Fruit fly (Drosophila melanogaster) whole organism, embryonic: ENCODE results near the gene ry.
A peak's percentile ranks its signal among the peaks of the same experiment; 100 is the strongest.

Experiments
- Adf1 ChIP-seq: fragments of 200-800 bp; sonication (Bioruptor generic); IDR thresholded peaks from 2 replicates; pipeline ENCODE4 v1.3.6; 2022; ENCODE audit warnings: missing biosample characterization, missing genetic modification characterization
- Atf-2 ChIP-seq: fragments of 200-800 bp; sonication (Bioruptor generic); optimal IDR thresholded peaks from 2 replicates; lab custom pipeline; 2016; ENCODE audit warnings: missing biosample characterization, missing genetic modification characterization
- Awh ChIP-seq: fragments of 200-800 bp; sonication (Bioruptor generic); IDR thresholded peaks from 2 replicates; pipeline ENCODE4, ENCODE4 v1.3.6; 2022; ENCODE audit warnings: missing biosample characterization, missing genetic modification characterization
- BtbVII ChIP-seq: fragments of 200-800 bp; sonication (Bioruptor generic); optimal IDR thresholded peaks from 3 replicates; lab custom pipeline; 2017; ENCODE audit warnings: missing biosample characterization, mild to moderate bottlenecking, missing genetic modification characterization
- CG11093 ChIP-seq: fragments of 200-800 bp; sonication (Bioruptor generic); IDR thresholded peaks from 3 replicates; pipeline ENCODE4 v1.3.6; 2022; ENCODE audit warnings: missing biosample characterization, missing genetic modification characterization
- CG12155 ChIP-seq: fragments of 200-800 bp; sonication (Bioruptor generic); optimal IDR thresholded peaks from 3 replicates; lab custom pipeline; 2016; ENCODE audit warnings: missing biosample characterization, missing genetic modification characterization
- CG14965 ChIP-seq: fragments of 200-800 bp; sonication (Bioruptor generic); optimal IDR thresholded peaks from 2 replicates; lab custom pipeline; 2016; ENCODE audit warnings: missing biosample characterization, missing genetic modification characterization, borderline replicate concordance
- CG1602 ChIP-seq: fragments of 200-800 bp; sonication (Bioruptor generic); optimal IDR thresholded peaks from 3 replicates; lab custom pipeline; 2016; ENCODE audit warnings: missing biosample characterization, missing genetic modification characterization
- CG18476 ChIP-seq: fragments of 200-800 bp; sonication (Bioruptor generic); optimal IDR thresholded peaks from 2 replicates; lab custom pipeline; 2016; ENCODE audit warnings: missing biosample characterization, mild to moderate bottlenecking, missing genetic modification characterization
- CG31365 ChIP-seq: fragments of 200-800 bp; sonication (Bioruptor generic); optimal IDR thresholded peaks from 2 replicates; lab custom pipeline; 2018; ENCODE audit warnings: missing biosample characterization, mild to moderate bottlenecking, missing genetic modification characterization
- CG32532 ChIP-seq: fragments of 200-800 bp; sonication (Bioruptor generic); IDR thresholded peaks from 2 replicates; pipeline ENCODE4 v1.3.6; 2022; ENCODE audit warnings: missing biosample characterization, missing genetic modification characterization
- CG3407 ChIP-seq: fragments of 200-800 bp; sonication (Bioruptor generic); optimal IDR thresholded peaks from 2 replicates; lab custom pipeline; 2018; ENCODE audit warnings: missing biosample characterization, mild to moderate bottlenecking, missing genetic modification characterization
- CG3726 ChIP-seq: fragments of 200-800 bp; sonication (Bioruptor generic); IDR thresholded peaks from 3 replicates; pipeline ENCODE4, ENCODE4 v1.3.6; 2022; ENCODE audit warnings: missing biosample characterization, missing genetic modification characterization
- CG4424 ChIP-seq: fragments of 200-800 bp; sonication (Bioruptor generic); optimal IDR thresholded peaks from 3 replicates; lab custom pipeline; 2016; ENCODE audit warnings: missing biosample characterization, missing genetic modification characterization
- CG6683 ChIP-seq: fragments of 200-800 bp; sonication (Bioruptor generic); optimal IDR thresholded peaks from 2 replicates; lab custom pipeline; 2017; ENCODE audit warnings: missing biosample characterization, mild to moderate bottlenecking, missing genetic modification characterization, missing genetic modification reagents
- D19A ChIP-seq: fragments of 200-800 bp; optimal IDR thresholded peaks from 3 replicates; lab custom pipeline; 2019; ENCODE audit warnings: missing biosample characterization, mild to moderate bottlenecking, missing genetic modification characterization, moderate library complexity
- D19B ChIP-seq: fragments of 200-800 bp; sonication (Bioruptor generic); optimal IDR thresholded peaks from 2 replicates; lab custom pipeline; 2017; ENCODE audit warnings: missing biosample characterization, mild to moderate bottlenecking, missing genetic modification characterization
- Doc2 ChIP-seq: fragments of 200-800 bp; sonication (Bioruptor generic); IDR thresholded peaks from 2 replicates; pipeline ENCODE4 v1.3.6; 2022; ENCODE audit warnings: missing biosample characterization, missing genetic modification characterization
- E2f1 ChIP-seq: fragments of 200-800 bp; sonication (Bioruptor generic); IDR thresholded peaks from 2 replicates; pipeline ENCODE4 v1.3.6; 2022; ENCODE audit warnings: missing biosample characterization, missing genetic modification characterization
- Hmx ChIP-seq: fragments of 200-800 bp; sonication (Bioruptor generic); optimal IDR thresholded peaks from 2 replicates; lab custom pipeline; 2016; ENCODE audit warnings: missing biosample characterization, missing genetic modification characterization
- Hsf ChIP-seq: fragments of 200-800 bp; sonication (Bioruptor generic); optimal IDR thresholded peaks from 3 replicates; lab custom pipeline; 2016; ENCODE audit warnings: missing biosample characterization, missing genetic modification characterization
- Med ChIP-seq: fragments of 200-800 bp; sonication (Bioruptor generic); peaks from one replicate; lab custom pipeline; 2016; ENCODE audit warnings: missing biosample characterization, missing genetic modification characterization, mild to moderate bottlenecking, inconsistent platforms, moderate library complexity
- NfI ChIP-seq: fragments of 200-800 bp; sonication (Bioruptor generic); optimal IDR thresholded peaks from 3 replicates; lab custom pipeline; 2018; ENCODE audit warnings: missing biosample characterization, mild to moderate bottlenecking, missing genetic modification characterization, moderate library complexity
- Opbp ChIP-seq: fragments of 200-800 bp; sonication (Bioruptor generic); IDR thresholded peaks from 3 replicates; pipeline ENCODE4 v1.3.6; 2022; ENCODE audit warnings: missing biosample characterization, missing genetic modification characterization; ENCODE audit not compliant: partially characterized antibody
- Sox102F ChIP-seq: fragments of 200-800 bp; sonication (Bioruptor generic); optimal IDR thresholded peaks from 2 replicates; lab custom pipeline; 2018; ENCODE audit warnings: missing biosample characterization, mild to moderate bottlenecking, missing genetic modification characterization, moderate library complexity
- Ssrp ChIP-seq: fragments of 200-800 bp; sonication (Bioruptor generic); optimal IDR thresholded peaks from 2 replicates; lab custom pipeline; 2018; ENCODE audit warnings: missing biosample characterization, mild to moderate bottlenecking, missing genetic modification characterization, moderate library complexity
- Xbp1 ChIP-seq: fragments of 200-800 bp; sonication (Bioruptor generic); optimal IDR thresholded peaks from 3 replicates; lab custom pipeline; 2016; ENCODE audit warnings: missing biosample characterization, mild to moderate bottlenecking, missing genetic modification characterization
- al ChIP-seq: fragments of 200-800 bp; sonication (Bioruptor generic); IDR thresholded peaks from 2 replicates; pipeline ENCODE4 v1.3.6; 2022; ENCODE audit warnings: missing biosample characterization, missing genetic modification characterization
- caup ChIP-seq: fragments of 200-800 bp; sonication (Bioruptor generic); optimal IDR thresholded peaks from 3 replicates; lab custom pipeline; 2017; ENCODE audit warnings: missing biosample characterization, mild to moderate bottlenecking, missing genetic modification characterization, moderate library complexity; ENCODE audit not compliant: severe bottlenecking
- chif ChIP-seq, 2 experiments: fragments of 200-800 bp; sonication (Bioruptor generic); optimal IDR thresholded peaks; 3 replicates each; lab custom pipeline; 2016; ENCODE audit warnings: missing biosample characterization in 2 of 2, missing genetic modification characterization in 2 of 2
- crc ChIP-seq: fragments of 200-800 bp; sonication (Bioruptor generic); optimal IDR thresholded peaks from 2 replicates; lab custom pipeline; 2016; ENCODE audit warnings: missing biosample characterization, missing genetic modification characterization
- da ChIP-seq: fragments of 200-800 bp; sonication (Bioruptor generic); optimal IDR thresholded peaks from 2 replicates; lab custom pipeline; 2016; ENCODE audit warnings: missing biosample characterization, missing genetic modification characterization
- fd96Cb ChIP-seq: fragments of 200-800 bp; sonication (Bioruptor generic); optimal IDR thresholded peaks from 2 replicates; lab custom pipeline; 2018; ENCODE audit warnings: missing biosample characterization, mild to moderate bottlenecking, missing genetic modification characterization, moderate library complexity
- gce ChIP-seq: fragments of 200-800 bp; sonication (Bioruptor generic); IDR thresholded peaks from 3 replicates; pipeline ENCODE4 v1.3.6; 2022; ENCODE audit warnings: missing biosample characterization, missing genetic modification characterization
- gfzf ChIP-seq: fragments of 200-800 bp; sonication (Bioruptor generic); optimal IDR thresholded peaks from 2 replicates; lab custom pipeline; 2016; ENCODE audit warnings: missing biosample characterization, mild to moderate bottlenecking, missing genetic modification characterization, moderate library complexity
- gt ChIP-seq: fragments of 200-800 bp; sonication (Bioruptor generic); IDR thresholded peaks from 2 replicates; pipeline ENCODE4 v1.3.6; 2022; ENCODE audit warnings: missing biosample characterization, missing genetic modification characterization
- h ChIP-seq: fragments of >200 bp; optimal IDR thresholded peaks from 2 replicates; lab custom pipeline; 2017
- her ChIP-seq: fragments of 200-800 bp; sonication (Bioruptor generic); optimal IDR thresholded peaks from 2 replicates; lab custom pipeline; 2016; ENCODE audit warnings: missing biosample characterization, missing genetic modification characterization
- hkb ChIP-seq, 2 experiments: fragments of 200-800 bp in 1 of 2; fragments of >200 bp in 1 of 2; sonication (Bioruptor generic) in 1 of 2; IDR thresholded peaks in 1 of 2; optimal IDR thresholded peaks in 1 of 2; 2 replicates each; pipeline versions ENCODE4 v1.3.6 to Lab custom; 2017 to 2022; ENCODE audit warnings: missing biosample characterization in 1 of 2, missing genetic modification characterization in 1 of 2
- inv ChIP-seq: fragments of 200-800 bp; sonication (Bioruptor generic); IDR thresholded peaks from 2 replicates; pipeline ENCODE4 v1.3.6; 2022; ENCODE audit warnings: missing biosample characterization, missing genetic modification characterization; ENCODE audit not compliant: partially characterized antibody
- kay ChIP-seq: fragments of 200-800 bp; sonication (Bioruptor generic); optimal IDR thresholded peaks from 2 replicates; lab custom pipeline; 2016; ENCODE audit warnings: missing biosample characterization, missing genetic modification characterization
- lbe ChIP-seq: fragments of 200-800 bp; sonication (Bioruptor generic); optimal IDR thresholded peaks from 2 replicates; lab custom pipeline; 2016; ENCODE audit warnings: missing biosample characterization, mild to moderate bottlenecking, missing genetic modification characterization
- nom ChIP-seq: fragments of 200-800 bp; sonication (Bioruptor generic); optimal IDR thresholded peaks from 2 replicates; lab custom pipeline; 2017; ENCODE audit warnings: missing biosample characterization, missing genetic modification characterization, mild to moderate bottlenecking, moderate library complexity, missing genetic modification reagents
- onecut ChIP-seq: fragments of 200-800 bp; sonication (Bioruptor generic); IDR thresholded peaks from 2 replicates; pipeline ENCODE4 v1.3.6; 2022; ENCODE audit warnings: missing biosample characterization, missing genetic modification characterization
- psq ChIP-seq: fragments of 200-800 bp; sonication (Bioruptor generic); optimal IDR thresholded peaks from 2 replicates; lab custom pipeline; 2017; ENCODE audit warnings: missing biosample characterization, missing genetic modification characterization
- run ChIP-seq: fragments of 200-800 bp; sonication (Bioruptor generic); optimal IDR thresholded peaks from 3 replicates; lab custom pipeline; 2018; ENCODE audit warnings: missing biosample characterization, mild to moderate bottlenecking, missing genetic modification characterization
- slbo ChIP-seq: fragments of 200-800 bp; sonication (Bioruptor generic); IDR thresholded peaks from 2 replicates; pipeline ENCODE4 v1.3.6; 2022; ENCODE audit warnings: missing biosample characterization, missing genetic modification characterization
- sna ChIP-seq: fragments of 200-800 bp; sonication (Bioruptor generic); IDR thresholded peaks from 2 replicates; pipeline ENCODE4 v1.3.6; 2022; ENCODE audit warnings: missing biosample characterization, missing genetic modification characterization; ENCODE audit not compliant: partially characterized antibody
- ttk ChIP-seq: fragments of 200-800 bp; sonication (Bioruptor generic); IDR thresholded peaks from 2 replicates; pipeline ENCODE4 v2.1.2; 2022; ENCODE audit warnings: missing biosample characterization, missing genetic modification characterization
- usp ChIP-seq: fragments of >200 bp; optimal IDR thresholded peaks from 2 replicates; lab custom pipeline; 2017; ENCODE audit warnings: missing biosample characterization, missing genetic modification characterization

The ry gene

dm6 chr3R:12985828-12986530 lies 46.3 kb upstream of the ry start, which contains the start of gene CG31342 (continued):
- TF ChIP-seq ttk (GFP tag; lab: Robert Waterston, UW): no peak
- TF ChIP-seq gfzf (GFP tag; lab: Kevin White, UChicago): peak; percentile 30
- peak; percentile 32; the same call in 1 of the 2 replicates for TF ChIP-seq inv (GFP tag; lab: Robert Waterston, UW)
- no peak for TF ChIP-seq lbe (GFP tag; lab: Kevin White, UChicago)
- peak in 1 of 2 experiments; percentile 23 for TF ChIP-seq chif (GFP tag; optimal IDR thresholded peaks at IDR 0.05; lab: Kevin White, UChicago)
- no peak for TF ChIP-seq Atf-2
- TF ChIP-seq hkb (optimal IDR thresholded peaks at IDR 0.05; lab: Kevin White, UChicago): no peak
- peak; percentile 40; the same call in 1 of the 2 replicates for TF ChIP-seq hkb (GFP tag; IDR thresholded peaks at IDR 0.05; lab: Robert Waterston, UW)
- no peak for TF ChIP-seq CG6683 (GFP tag; lab: Kevin White, UChicago)
- no peak for TF ChIP-seq E2f1 (GFP tag; lab: Robert Waterston, UW)
- TF ChIP-seq Doc2 (GFP tag; lab: Robert Waterston, UW): no peak
- TF ChIP-seq nom (GFP tag; lab: Kevin White, UChicago): peak; percentile 5
- no peak for TF ChIP-seq h (lab: Kevin White, UChicago)
- peak; percentile 38 for TF ChIP-seq Ssrp (tag; lab: Kevin White, UChicago)
- no peak for TF ChIP-seq CG3407 (GFP tag; lab: Kevin White, UChicago)
- no peak for TF ChIP-seq CG3726 (GFP tag; lab: Robert Waterston, UW)
- no peak for TF ChIP-seq run (tag; lab: Kevin White, UChicago)
- TF ChIP-seq kay (GFP tag; lab: Kevin White, UChicago): no peak
- peak; percentile 19 for TF ChIP-seq NfI (GFP tag; lab: Kevin White, UChicago)
- peak; percentile 7 for TF ChIP-seq da (GFP tag; lab: Kevin White, UChicago)
- TF ChIP-seq CG11093: no peak
- no peak for TF ChIP-seq caup (GFP tag; lab: Kevin White, UChicago)
- TF ChIP-seq D19B: no peak
- no peak for TF ChIP-seq Adf1 (GFP tag; lab: Robert Waterston, UW)
- no peak for TF ChIP-seq her (GFP tag; lab: Kevin White, UChicago)
- TF ChIP-seq CG14965 (GFP tag; lab: Kevin White, UChicago): no peak
- TF ChIP-seq psq: no peak
- no peak for TF ChIP-seq Hsf (GFP tag; lab: Kevin White, UChicago)
- peak; percentile 85 for TF ChIP-seq Med (GFP tag; lab: Kevin White, UChicago)
- no peak for TF ChIP-seq gt
- peak; percentile 41; the same call in 1 of the 2 replicates for TF ChIP-seq slbo
- peak; percentile 48; the same call in 1 of the 2 replicates for TF ChIP-seq CG32532 (GFP tag; lab: Robert Waterston, UW)
- no peak for TF ChIP-seq crc (GFP tag; lab: Kevin White, UChicago)
- TF ChIP-seq al (GFP tag; lab: Robert Waterston, UW): no peak
- TF ChIP-seq Hmx: no peak
- TF ChIP-seq Xbp1 (GFP tag; lab: Kevin White, UChicago): peak; percentile 28
- no peak for TF ChIP-seq gce (GFP tag; lab: Robert Waterston, UW)
- TF ChIP-seq onecut (GFP tag; lab: Robert Waterston, UW): no peak
- TF ChIP-seq CG12155: no peak
- no peak for TF ChIP-seq usp (GFP tag; lab: Kevin White, UChicago)
- TF ChIP-seq Opbp: peak; percentile 58; the same call in 2 of the 3 replicates
- no peak for TF ChIP-seq Awh (GFP tag; lab: Robert Waterston, UW)
- TF ChIP-seq Sox102F: no peak
- TF ChIP-seq CG31365 (tag; lab: Kevin White, UChicago): no peak
- TF ChIP-seq sna (GFP tag; lab: Robert Waterston, UW): peak; percentile 61; the same call in 1 of the 2 replicates
- TF ChIP-seq D19A (tag; lab: Kevin White, UChicago): no peak
- TF ChIP-seq BtbVII (GFP tag; lab: Kevin White, UChicago): no peak
- TF ChIP-seq CG18476: no peak
- TF ChIP-seq CG1602: no peak
- TF ChIP-seq CG4424 (GFP tag; lab: Kevin White, UChicago): no peak
- no peak for TF ChIP-seq fd96Cb
